Fruit fly (Drosophila melanogaster): ENCODE results near the gene Scr.

- TF ChIP-seq Mio (GFP tag; optimal IDR thresholded peaks at IDR 0.05) (no peak), h (GFP tag; optimal IDR thresholded peaks at IDR 0.05) (no peak), Myc (optimal IDR thresholded peaks at IDR 0.05) (no peak), Abd-B (GFP tag; optimal IDR thresholded peaks at IDR 0.05) (no peak), Sp1 (GFP tag; optimal IDR thresholded peaks at IDR 0.05) (no peak), Hr78 (GFP tag; optimal IDR thresholded peaks at IDR 0.05) (no peak), Hr83 (GFP tag; optimal IDR thresholded peaks at IDR 0.05; ENCODE audit: poor library complexity, severe bottlenecking) (no peak), fru (GFP tag; optimal IDR thresholded peaks at IDR 0.05) (no peak), woc (GFP tag; optimal IDR thresholded peaks at IDR 0.05) (no peak), HLH106 (tag; optimal IDR thresholded peaks at IDR 0.05) (no peak), tai (GFP tag; optimal IDR thresholded peaks at IDR 0.05) (no peak)
Observed at dm6 chr3R:6858997-6859396, 9.2 kb upstream of the Scr start.
